Worm (Caenorhabditis elegans): ENCODE measurements around the gene pccb-1.

pccb-1 gene

ce11 chrX:3118596-3119287 lies 29.4 kb downstream of the pccb-1 start:
- TF ChIP-seq ceh-82 (tag; optimal IDR thresholded peaks at IDR 0.05) (no peak), lin-13 (GFP tag; optimal IDR thresholded peaks at IDR 0.05) (no peak), unc-62 (GFP tag; optimal IDR thresholded peaks at IDR 0.05 in 1 of 2) (peak in 1 of 2 experiments; percentile 94), unc-62 (tag; optimal IDR thresholded peaks at IDR 0.05) (no peak), set-16 (GFP tag; IDR thresholded peaks at IDR 0.05) (peak; percentile 55)

ce11 chrX:3119606-3120005 lies 30.3 kb downstream of the pccb-1 start:
- TF ChIP-seq mdl-1 (tag; optimal IDR thresholded peaks at IDR 0.05) (no peak), unc-62 (GFP tag; optimal IDR thresholded peaks at IDR 0.05 in 1 of 2) (peak in 1 of 2 experiments; percentile 94), unc-62 (tag; optimal IDR thresholded peaks at IDR 0.05) (no peak)

ce11 chrX:3126233-3126632 lies 36.9 kb downstream of the pccb-1 start:
- TF ChIP-seq lin-38 (GFP tag; IDR thresholded peaks at IDR 0.05) (0 out of 2 replicates have a peak, but pooled peaks have one; percentile 10), hmg-1.1 (GFP tag; IDR thresholded peaks at IDR 0.05) (peak; percentile 67), rbr-2 (tag; optimal IDR thresholded peaks at IDR 0.05) (peak; percentile 31), ceh-20 (GFP tag; IDR thresholded peaks at IDR 0.05) (0 out of 2 replicates have a peak, but pooled peaks have one; percentile 49), hlh-30 (tag; optimal IDR thresholded peaks at IDR 0.05; ENCODE audit: insufficient read depth) (no peak), set-16 (GFP tag; IDR thresholded peaks at IDR 0.05) (0 out of 2 replicates have a peak, but pooled peaks have one; percentile 16), mdl-1 (tag; optimal IDR thresholded peaks at IDR 0.05) (peak in 1 of 2 experiments; percentile 31), mep-1 (tag; optimal IDR thresholded peaks at IDR 0.05) (peak; percentile 62), dmd-6 (GFP tag; IDR thresholded peaks at IDR 0.05) (0 out of 2 replicates have a peak, but pooled peaks have one; percentile 14), fkh-10 (GFP tag; optimal IDR thresholded peaks at IDR 0.05) (peak; percentile 44), snpc-1.2 (GFP tag; IDR thresholded peaks at IDR 0.05) (no peak), egl-43 (GFP tag; IDR thresholded peaks at IDR 0.05) (no peak), zip-11 (GFP tag; IDR thresholded peaks at IDR 0.05) (no peak), lsy-2 (tag; optimal IDR thresholded peaks at IDR 0.05) (peak in 1 of 2 experiments; percentile 42), aha-1 (tag) (peak; percentile 11), ctbp-1 (GFP tag; IDR thresholded peaks at IDR 0.05) (peak; percentile 65)

ce11 chrX:3126979-3127378 lies 37.6 kb downstream of the pccb-1 start, which contains the start of gene spc-1:
TSS of gene spc-1 (minus strand) at chrX:3127079.
- TF ChIP-seq madf-5 (GFP tag; IDR thresholded peaks at IDR 0.05), result no peak
- no peak for TF ChIP-seq ztf-7 (tag; optimal IDR thresholded peaks at IDR 0.05)
- TF ChIP-seq egl-27 (tag; optimal IDR thresholded peaks at IDR 0.05), result no peak
- no peak for TF ChIP-seq pqm-1 (tag; optimal IDR thresholded peaks at IDR 0.05)
- TF ChIP-seq F10B5.3 (tag; optimal IDR thresholded peaks at IDR 0.05), result no peak
- no peak for TF ChIP-seq mep-1 (tag; optimal IDR thresholded peaks at IDR 0.05)
- no peak for TF ChIP-seq F49E8.2 (tag; optimal IDR thresholded peaks at IDR 0.05; ENCODE audit: borderline replicate concordance)
- TF ChIP-seq F44E2.7 (GFP tag; IDR thresholded peaks at IDR 0.05), result no peak
- TF ChIP-seq T20F7.1 (GFP tag; optimal IDR thresholded peaks at IDR 0.05), result no peak
- TF ChIP-seq ceh-62 (tag; optimal IDR thresholded peaks at IDR 0.05), result no peak
- no peak for TF ChIP-seq gei-8 (GFP tag; optimal IDR thresholded peaks at IDR 0.05)
- TF ChIP-seq nhr-42 (GFP tag; IDR thresholded peaks at IDR 0.05), result no peak
- no peak for TF ChIP-seq dmd-9 (GFP tag; IDR thresholded peaks at IDR 0.05)
- TF ChIP-seq zip-11 (GFP tag; IDR thresholded peaks at IDR 0.05), result no peak
- no peak for TF ChIP-seq T26A8.4 (GFP tag; IDR thresholded peaks at IDR 0.05)
- no peak for TF ChIP-seq lsy-2 (tag; optimal IDR thresholded peaks at IDR 0.05)
- TF ChIP-seq ces-1 (GFP tag; optimal IDR thresholded peaks at IDR 0.05), result no peak
- no peak for TF ChIP-seq F37D6.2 (tag; optimal IDR thresholded peaks at IDR 0.05)
- no peak for TF ChIP-seq duxl-1 (tag; optimal IDR thresholded peaks at IDR 0.05; ENCODE audit: poor library complexity)
- TF ChIP-seq tra-1 (GFP tag; IDR thresholded peaks at IDR 0.05), result no peak
